Worm (Caenorhabditis elegans): Measurements from ENCODE around the gene nep-8.

The nep-8 gene

ce11 chrII:3403535-3403934 is at the start of gene nep-8:
Gene nep-8 (plus strand): TSS chrII:3403835.
- TF ChIP-seq tra-4 (tag; optimal IDR thresholded peaks at IDR 0.05): no peak
- no peak for TF ChIP-seq aly-1 (tag; optimal IDR thresholded peaks at IDR 0.05)
- no peak for TF ChIP-seq ceh-13 (GFP tag; optimal IDR thresholded peaks at IDR 0.05)
- TF ChIP-seq B0310.2 (tag; optimal IDR thresholded peaks at IDR 0.05): no peak
- TF ChIP-seq flt-1 (GFP tag; IDR thresholded peaks at IDR 0.05): no peak
- no peak for TF ChIP-seq tbx-11 (GFP tag; IDR thresholded peaks at IDR 0.05)

ce11 chrII:3358834-3359233 is 44.8 kb upstream of the nep-8 start, which contains the start of the genes lido-14 and bath-27:
Gene lido-14 (plus strand): TSS chrII:3359134.
Gene bath-27 (plus strand): TSS chrII:3359139.
- TF ChIP-seq B0310.2 (tag; optimal IDR thresholded peaks at IDR 0.05): no peak
- TF ChIP-seq hmbx-1 (tag; optimal IDR thresholded peaks at IDR 0.05): no peak
- TF ChIP-seq ceh-13 (GFP tag; optimal IDR thresholded peaks at IDR 0.05): no peak
- no peak for TF ChIP-seq tbx-11 (GFP tag; IDR thresholded peaks at IDR 0.05)
- no peak for TF ChIP-seq ama-1 (optimal IDR thresholded peaks at IDR 0.05)
- no peak for TF ChIP-seq sea-1 (GFP tag; conservative IDR thresholded peaks at IDR 0.05)
- TF ChIP-seq hnd-1 (tag; optimal IDR thresholded peaks at IDR 0.05): no peak
- TF ChIP-seq pes-1 (GFP tag; IDR thresholded peaks at IDR 0.05): no peak
- no peak for TF ChIP-seq F13C5.2 (tag; optimal IDR thresholded peaks at IDR 0.05)
- TF ChIP-seq flt-1 (GFP tag; IDR thresholded peaks at IDR 0.05): no peak
- no peak for TF ChIP-seq tbx-37 (GFP tag; conservative IDR thresholded peaks at IDR 0.05)

ce11 chrII:3367100-3367499 is 36.5 kb upstream of the nep-8 start, which contains the start of gene Y49F6C.6:
Gene Y49F6C.6 (minus strand): TSS chrII:3367200.
- TF ChIP-seq ceh-36 (tag; optimal IDR thresholded peaks at IDR 0.05) (no peak), ama-1 (optimal IDR thresholded peaks at IDR 0.05) (no peak), ets-7 (tag; optimal IDR thresholded peaks at IDR 0.05) (no peak), ceh-13 (GFP tag; optimal IDR thresholded peaks at IDR 0.05) (no peak), sea-1 (GFP tag; conservative IDR thresholded peaks at IDR 0.05) (no peak), F13C5.2 (tag; optimal IDR thresholded peaks at IDR 0.05) (no peak), hmbx-1 (tag; optimal IDR thresholded peaks at IDR 0.05) (no peak), pes-1 (GFP tag; IDR thresholded peaks at IDR 0.05) (no peak), tbx-11 (GFP tag; IDR thresholded peaks at IDR 0.05) (no peak), tra-4 (tag; optimal IDR thresholded peaks at IDR 0.05) (no peak), tbx-37 (GFP tag; conservative IDR thresholded peaks at IDR 0.05) (no peak), hnd-1 (tag; optimal IDR thresholded peaks at IDR 0.05) (no peak), scrt-1 (GFP tag; IDR thresholded peaks at IDR 0.05) (no peak), flt-1 (GFP tag; IDR thresholded peaks at IDR 0.05) (no peak), B0310.2 (tag; optimal IDR thresholded peaks at IDR 0.05) (no peak), aly-1 (tag; optimal IDR thresholded peaks at IDR 0.05) (no peak), hmg-4 (GFP tag; optimal IDR thresholded peaks at IDR 0.05) (no peak)

- no peak for TF ChIP-seq ceh-36 (tag; optimal IDR thresholded peaks at IDR 0.05)
These were observed 35.5 kb upstream of the nep-8 start, which contains the start of gene Y49F6C.7 for ce11 chrII:3368097-3368496. Gene Y49F6C.7 (minus strand): TSS chrII:3368197.

- TF ChIP-seq ceh-36 (tag; optimal IDR thresholded peaks at IDR 0.05) (no peak), ceh-13 (GFP tag; optimal IDR thresholded peaks at IDR 0.05) (no peak), tra-4 (tag; optimal IDR thresholded peaks at IDR 0.05) (no peak), ama-1 (optimal IDR thresholded peaks at IDR 0.05) (no peak), scrt-1 (GFP tag; IDR thresholded peaks at IDR 0.05) (no peak), hmbx-1 (tag; optimal IDR thresholded peaks at IDR 0.05) (no peak), sea-1 (GFP tag; conservative IDR thresholded peaks at IDR 0.05) (no peak), flt-1 (GFP tag; IDR thresholded peaks at IDR 0.05) (no peak), hmg-4 (GFP tag; optimal IDR thresholded peaks at IDR 0.05) (no peak), tbx-11 (GFP tag; IDR thresholded peaks at IDR 0.05) (no peak), F13C5.2 (tag; optimal IDR thresholded peaks at IDR 0.05) (no peak), B0310.2 (tag; optimal IDR thresholded peaks at IDR 0.05) (no peak), aly-1 (tag; optimal IDR thresholded peaks at IDR 0.05) (no peak), hnd-1 (tag; optimal IDR thresholded peaks at IDR 0.05) (no peak), pes-1 (GFP tag; IDR thresholded peaks at IDR 0.05) (no peak), ets-7 (tag; optimal IDR thresholded peaks at IDR 0.05) (no peak), tbx-37 (GFP tag; conservative IDR thresholded peaks at IDR 0.05) (no peak)
These were observed 33.6 kb upstream of the nep-8 start, which contains the start of gene Y49F6C.8 for ce11 chrII:3370061-3370460. Gene Y49F6C.8 (minus strand): TSS chrII:3370111.

ce11 chrII:3371010-3371409 is 32.6 kb upstream of the nep-8 start, which contains the start of gene bath-23:
Gene bath-23 (plus strand): TSS chrII:3371310.
- no peak for TF ChIP-seq tbx-11 (GFP tag; IDR thresholded peaks at IDR 0.05)

- TF ChIP-seq ets-7 (tag; optimal IDR thresholded peaks at IDR 0.05) (peak; percentile 24), sea-1 (GFP tag; conservative IDR thresholded peaks at IDR 0.05) (no peak)
These were observed 29.8 kb upstream of the nep-8 start for ce11 chrII:3373875-3374274.

ce11 chrII:3374779-3375178 is 28.9 kb upstream of the nep-8 start, which contains the start of gene bath-10:
Gene bath-10 (plus strand): TSS chrII:3375079.
- no peak for TF ChIP-seq ama-1 (optimal IDR thresholded peaks at IDR 0.05)
- no peak for TF ChIP-seq hmbx-1 (tag; optimal IDR thresholded peaks at IDR 0.05)
- no peak for TF ChIP-seq F13C5.2 (tag; optimal IDR thresholded peaks at IDR 0.05)
- no peak for TF ChIP-seq ceh-13 (GFP tag; optimal IDR thresholded peaks at IDR 0.05)
- no peak for TF ChIP-seq aly-1 (tag; optimal IDR thresholded peaks at IDR 0.05)
- TF ChIP-seq flt-1 (GFP tag; IDR thresholded peaks at IDR 0.05): no peak
- TF ChIP-seq B0310.2 (tag; optimal IDR thresholded peaks at IDR 0.05): no peak
- no peak for TF ChIP-seq ets-7 (tag; optimal IDR thresholded peaks at IDR 0.05)
- TF ChIP-seq hmg-4 (GFP tag; optimal IDR thresholded peaks at IDR 0.05): no peak
- TF ChIP-seq tbx-37 (GFP tag; conservative IDR thresholded peaks at IDR 0.05): no peak
- TF ChIP-seq scrt-1 (GFP tag; IDR thresholded peaks at IDR 0.05): no peak
- TF ChIP-seq sea-1 (GFP tag; conservative IDR thresholded peaks at IDR 0.05): no peak
- no peak for TF ChIP-seq pes-1 (GFP tag; IDR thresholded peaks at IDR 0.05)
- no peak for TF ChIP-seq ceh-36 (tag; optimal IDR thresholded peaks at IDR 0.05)
- TF ChIP-seq tbx-11 (GFP tag; IDR thresholded peaks at IDR 0.05): no peak
- TF ChIP-seq tra-4 (tag; optimal IDR thresholded peaks at IDR 0.05): no peak
- no peak for TF ChIP-seq hnd-1 (tag; optimal IDR thresholded peaks at IDR 0.05)
